Fruit fly (Drosophila melanogaster) whole organism, embryonic: ENCODE data around the gene Tim17a2.

Source experiments
- Antp ChIP-seq: fragments of 200-800 bp; sonication (Bioruptor generic); optimal IDR thresholded peaks from 3 replicates; lab custom pipeline; 2016; ENCODE audit warnings: missing biosample characterization, missing genetic modification characterization
- CG10462 ChIP-seq: fragments of 200-800 bp; sonication (Bioruptor generic); optimal IDR thresholded peaks from 2 replicates; lab custom pipeline; 2016; ENCODE audit warnings: missing biosample characterization, missing genetic modification characterization
- CG10543 ChIP-seq: fragments of 200-800 bp; sonication (Bioruptor generic); optimal IDR thresholded peaks from 3 replicates; lab custom pipeline; 2017; ENCODE audit warnings: missing biosample characterization, mild to moderate bottlenecking, missing genetic modification characterization, moderate library complexity
- CG10979 ChIP-seq: fragments of 200-800 bp; sonication (Bioruptor generic); optimal IDR thresholded peaks from 2 replicates; lab custom pipeline; 2018; ENCODE audit warnings: missing biosample characterization, mild to moderate bottlenecking, missing genetic modification characterization, moderate library complexity
- CG11085 ChIP-seq: fragments of 200-800 bp; sonication (Bioruptor generic); IDR thresholded peaks from 2 replicates; pipeline ENCODE4 v1.3.6; 2022; ENCODE audit warnings: missing biosample characterization, missing genetic modification characterization
- CG14710 ChIP-seq: fragments of 200-800 bp; sonication (Bioruptor generic); optimal IDR thresholded peaks from 3 replicates; lab custom pipeline; 2019; ENCODE audit warnings: missing biosample characterization, mild to moderate bottlenecking, missing genetic modification characterization, moderate library complexity
- CG16815 ChIP-seq: fragments of 200-800 bp; sonication (Bioruptor generic); optimal IDR thresholded peaks from 3 replicates; lab custom pipeline; 2017; ENCODE audit warnings: missing biosample characterization, mild to moderate bottlenecking, missing genetic modification characterization
- CG31224 ChIP-seq: fragments of 200-800 bp; sonication (Bioruptor generic); IDR thresholded peaks from 2 replicates; pipeline ENCODE4 v1.3.6; 2022; ENCODE audit warnings: missing biosample characterization, missing genetic modification characterization
- CG31365 ChIP-seq: fragments of 200-800 bp; sonication (Bioruptor generic); optimal IDR thresholded peaks from 2 replicates; lab custom pipeline; 2018; ENCODE audit warnings: missing biosample characterization, mild to moderate bottlenecking, missing genetic modification characterization
- CG32772 ChIP-seq: fragments of 200-800 bp; sonication (Bioruptor generic); IDR thresholded peaks from 2 replicates; pipeline ENCODE4 v1.3.6; 2022; ENCODE audit warnings: missing biosample characterization, missing genetic modification characterization
- CG33213 ChIP-seq: fragments of 200-800 bp; sonication (Bioruptor generic); optimal IDR thresholded peaks from 3 replicates; lab custom pipeline; 2016; ENCODE audit warnings: missing biosample characterization, missing genetic modification characterization
- CG4707 ChIP-seq: fragments of 200-800 bp; sonication (Bioruptor generic); optimal IDR thresholded peaks from 2 replicates; lab custom pipeline; 2018; ENCODE audit warnings: missing biosample characterization, mild to moderate bottlenecking, missing genetic modification characterization, moderate library complexity
- CG6689 ChIP-seq: fragments of 200-800 bp; sonication (Bioruptor generic); IDR thresholded peaks from 2 replicates; pipeline ENCODE4 v1.3.6; 2022; ENCODE audit warnings: missing biosample characterization, missing genetic modification characterization
- CG7556 ChIP-seq: fragments of 200-800 bp; sonication (Bioruptor generic); optimal IDR thresholded peaks from 2 replicates; lab custom pipeline; 2017; ENCODE audit warnings: missing biosample characterization, mild to moderate bottlenecking, missing genetic modification characterization
- CG8281 ChIP-seq: fragments of 200-800 bp; sonication (Bioruptor generic); optimal IDR thresholded peaks from 2 replicates; lab custom pipeline; 2018; ENCODE audit warnings: missing biosample characterization, mild to moderate bottlenecking, missing genetic modification characterization, moderate library complexity
- CG8765 ChIP-seq: fragments of 200-800 bp; sonication (Bioruptor generic); IDR thresholded peaks from 2 replicates; pipeline ENCODE4 v1.3.6; 2022; ENCODE audit warnings: missing biosample characterization, missing genetic modification characterization
- Chrac-16 ChIP-seq: fragments of 200-800 bp; sonication (Bioruptor generic); optimal IDR thresholded peaks from 3 replicates; lab custom pipeline; 2016; ENCODE audit warnings: missing biosample characterization, missing genetic modification characterization
- CkIIα-i1 ChIP-seq: fragments of 200-800 bp; sonication (Bioruptor generic); IDR thresholded peaks from 2 replicates; pipeline ENCODE4 v1.3.6; 2022; ENCODE audit warnings: missing biosample characterization, missing genetic modification characterization
- Dip2 ChIP-seq: fragments of 200-800 bp; sonication (Bioruptor generic); IDR thresholded peaks from 2 replicates; pipeline ENCODE4 v1.3.6; 2022; ENCODE audit warnings: missing biosample characterization, missing genetic modification characterization
- Dp ChIP-seq: fragments of 200-800 bp; sonication (Bioruptor generic); optimal IDR thresholded peaks from 2 replicates; lab custom pipeline; 2018; ENCODE audit warnings: missing biosample characterization, mild to moderate bottlenecking, missing genetic modification characterization, moderate library complexity
- E2f2 ChIP-seq: fragments of 200-800 bp; sonication (Bioruptor generic); IDR thresholded peaks from 2 replicates; pipeline ENCODE4 v1.3.6; 2022; ENCODE audit warnings: missing biosample characterization, missing genetic modification characterization
- Fer1 ChIP-seq: fragments of 200-800 bp; sonication (Bioruptor generic); optimal IDR thresholded peaks from 2 replicates; lab custom pipeline; 2017; ENCODE audit warnings: missing biosample characterization, mild to moderate bottlenecking, missing genetic modification characterization
- H15 ChIP-seq: fragments of 200-800 bp; sonication (Bioruptor generic); IDR thresholded peaks from 3 replicates; pipeline ENCODE4 v1.3.6; 2022; ENCODE audit warnings: missing biosample characterization, missing genetic modification characterization
- NFAT ChIP-seq: fragments of 200-800 bp; sonication (Bioruptor generic); IDR thresholded peaks from 2 replicates; pipeline ENCODE4 v1.3.6; 2022; ENCODE audit warnings: missing biosample characterization, missing genetic modification characterization
- Poxn ChIP-seq: fragments of 200-800 bp; sonication (Bioruptor generic); IDR thresholded peaks from 2 replicates; pipeline ENCODE4 v1.3.6; 2022; ENCODE audit warnings: missing biosample characterization, missing genetic modification characterization
- Sry-δ ChIP-seq: fragments of 200-800 bp; sonication (Bioruptor generic); optimal IDR thresholded peaks from 2 replicates; lab custom pipeline; 2016; ENCODE audit warnings: missing biosample characterization, missing genetic modification characterization
- TFAM ChIP-seq: fragments of 200-800 bp; sonication (Bioruptor generic); optimal IDR thresholded peaks from 2 replicates; lab custom pipeline; 2017; ENCODE audit warnings: missing biosample characterization, missing genetic modification characterization, inconsistent platforms
- ab ChIP-seq: fragments of 200-800 bp; sonication (Bioruptor generic); optimal IDR thresholded peaks from 2 replicates; lab custom pipeline; 2016; ENCODE audit warnings: missing biosample characterization, missing genetic modification characterization
- ato ChIP-seq: fragments of 200-800 bp; sonication (Bioruptor generic); IDR thresholded peaks from 2 replicates; pipeline ENCODE4 v1.3.6; 2022; ENCODE audit warnings: missing biosample characterization, missing genetic modification characterization; ENCODE audit not compliant: partially characterized antibody
- chn ChIP-seq: fragments of 200-800 bp; sonication (Bioruptor generic); optimal IDR thresholded peaks from 2 replicates; lab custom pipeline; 2016; ENCODE audit warnings: missing biosample characterization, missing genetic modification characterization
- disco-r ChIP-seq: fragments of 200-800 bp; sonication (Bioruptor generic); optimal IDR thresholded peaks from 2 replicates; lab custom pipeline; 2016; ENCODE audit warnings: missing biosample characterization, missing genetic modification characterization
- dpn ChIP-seq, 2 experiments: fragments of 200-800 bp; sonication (Bioruptor generic); optimal IDR thresholded peaks; 3 replicates each; lab custom pipeline; 2016; ENCODE audit warnings: missing biosample characterization in 2 of 2, missing genetic modification characterization in 2 of 2
- ewg ChIP-seq: fragments of 200-800 bp; sonication (Bioruptor generic); optimal IDR thresholded peaks from 3 replicates; lab custom pipeline; 2017; ENCODE audit warnings: mild to moderate bottlenecking, missing biosample characterization, missing genetic modification reagents, missing genetic modification characterization
- gcm ChIP-seq: fragments of 200-800 bp; sonication (Bioruptor generic); optimal IDR thresholded peaks from 2 replicates; lab custom pipeline; 2019; ENCODE audit warnings: missing biosample characterization, mild to moderate bottlenecking, missing genetic modification characterization, moderate library complexity
- gcm2 ChIP-seq: fragments of 200-800 bp; sonication (Bioruptor generic); optimal IDR thresholded peaks from 2 replicates; lab custom pipeline; 2016; ENCODE audit warnings: missing biosample characterization, missing genetic modification characterization
- grn ChIP-seq: fragments of 200-800 bp; sonication (Bioruptor generic); optimal IDR thresholded peaks from 3 replicates; lab custom pipeline; 2017; ENCODE audit warnings: missing biosample characterization, missing genetic modification characterization
- gsb-n ChIP-seq: fragments of 200-800 bp; sonication (Bioruptor generic); optimal IDR thresholded peaks from 3 replicates; lab custom pipeline; 2018; ENCODE audit warnings: missing biosample characterization, mild to moderate bottlenecking, missing genetic modification characterization
- hbn ChIP-seq: fragments of 200-800 bp; sonication (Bioruptor generic); IDR thresholded peaks from 2 replicates; pipeline ENCODE4 v1.3.6; 2022; ENCODE audit warnings: missing biosample characterization, missing genetic modification characterization; ENCODE audit not compliant: partially characterized antibody
- inv ChIP-seq: fragments of 200-800 bp; sonication (Bioruptor generic); IDR thresholded peaks from 2 replicates; pipeline ENCODE4 v1.3.6; 2022; ENCODE audit warnings: missing biosample characterization, missing genetic modification characterization; ENCODE audit not compliant: partially characterized antibody
- klu ChIP-seq: fragments of 200-800 bp; sonication (Bioruptor generic); IDR thresholded peaks from 2 replicates; pipeline ENCODE4 v1.3.6; 2022; ENCODE audit warnings: missing biosample characterization, missing genetic modification characterization
- kni ChIP-seq: fragments of 200-800 bp; sonication (Bioruptor generic); optimal IDR thresholded peaks from 3 replicates; lab custom pipeline; 2017; ENCODE audit warnings: mild to moderate bottlenecking, missing biosample characterization, missing genetic modification reagents, missing genetic modification characterization
- nmo ChIP-seq: fragments of 200-800 bp; sonication (Bioruptor generic); optimal IDR thresholded peaks from 2 replicates; lab custom pipeline; 2018; ENCODE audit warnings: missing biosample characterization, mild to moderate bottlenecking, missing genetic modification characterization, moderate library complexity
- schlank ChIP-seq: fragments of 200-800 bp; sonication (Bioruptor generic); optimal IDR thresholded peaks from 2 replicates; lab custom pipeline; 2018; ENCODE audit warnings: missing biosample characterization, mild to moderate bottlenecking, missing genetic modification characterization
- shn ChIP-seq: fragments of 200-800 bp; sonication (Bioruptor generic); optimal IDR thresholded peaks from 3 replicates; lab custom pipeline; 2016; ENCODE audit warnings: missing biosample characterization, missing genetic modification characterization
- sisA ChIP-seq: fragments of 200-800 bp; sonication (Bioruptor generic); IDR thresholded peaks from 2 replicates; pipeline ENCODE4 v1.3.6; 2022; ENCODE audit warnings: missing biosample characterization, missing genetic modification characterization
- ssp ChIP-seq: fragments of 200-800 bp; sonication (Bioruptor generic); IDR thresholded peaks from 2 replicates; pipeline ENCODE4 v1.3.6; 2022; ENCODE audit warnings: missing biosample characterization, missing genetic modification characterization
- stc ChIP-seq: fragments of 200-800 bp; sonication (Bioruptor generic); IDR thresholded peaks from 2 replicates; pipeline ENCODE4 v1.3.6; 2022; ENCODE audit warnings: missing biosample characterization, missing genetic modification characterization
- trem ChIP-seq: fragments of 200-800 bp; optimal IDR thresholded peaks from 3 replicates; lab custom pipeline; 2019; ENCODE audit warnings: missing biosample characterization, mild to moderate bottlenecking, missing genetic modification characterization, moderate library complexity
- trh ChIP-seq: fragments of 200-800 bp; sonication (Bioruptor generic); optimal IDR thresholded peaks from 2 replicates; lab custom pipeline; 2016; ENCODE audit warnings: missing biosample characterization, missing genetic modification characterization
- unc-4 ChIP-seq: fragments of 200-800 bp; sonication (Bioruptor generic); IDR thresholded peaks from 2 replicates; pipeline ENCODE4 v1.3.6; 2022; ENCODE audit warnings: missing biosample characterization, missing genetic modification characterization; ENCODE audit not compliant: partially characterized antibody
- zfh2 ChIP-seq: fragments of 200-800 bp; sonication (Bioruptor generic); optimal IDR thresholded peaks from 2 replicates; lab custom pipeline; 2016; ENCODE audit warnings: missing biosample characterization, missing genetic modification characterization

Tim17a2 gene

DNA sequence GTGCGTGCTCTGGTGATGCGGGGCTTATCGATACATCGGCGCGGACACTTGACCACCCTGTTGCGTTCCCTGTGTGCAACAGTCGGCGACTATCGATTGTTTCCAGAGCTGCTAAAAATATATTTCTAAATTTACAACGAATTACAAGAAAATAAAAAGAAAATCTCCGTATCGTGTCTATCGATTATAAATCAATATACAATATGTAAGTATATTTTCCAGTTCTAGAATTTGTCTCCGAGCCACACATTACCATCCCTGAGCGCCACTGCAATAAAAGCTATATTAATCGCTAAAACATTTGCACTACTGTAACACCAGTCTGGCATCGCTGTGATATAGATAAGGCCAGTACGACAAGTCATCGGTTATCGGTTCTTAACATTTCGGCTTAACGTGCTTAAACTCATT lies 30.3 kb downstream of the Tim17a2 start, which contains the start of the genes Kat60 and Mms19 (continued):
- no peak for TF ChIP-seq CG31365 (tag; lab: Kevin White, UChicago)
- TF ChIP-seq gcm2 (GFP tag; lab: Kevin White, UChicago): no peak
- TF ChIP-seq disco-r (GFP tag; lab: Kevin White, UChicago): no peak
- no peak for TF ChIP-seq grn
- peak; percentile 59 for TF ChIP-seq CG31224
- TF ChIP-seq CG4707 (GFP tag; lab: Kevin White, UChicago): no peak
- TF ChIP-seq CG14710 (tag; lab: Kevin White, UChicago): peak; percentile 86
- TF ChIP-seq schlank (tag; lab: Kevin White, UChicago): peak; percentile 6
- TF ChIP-seq CG8765 (GFP tag; lab: Robert Waterston, UW): peak; percentile 52; the same call in 1 of the 2 replicates
- peak; percentile 80 for TF ChIP-seq CG6689
- TF ChIP-seq nmo (GFP tag; lab: Kevin White, UChicago): peak; percentile 88
- peak; percentile 33 for TF ChIP-seq kni
- 0 out of 2 replicates have a peak, but pooled peaks have one; percentile 52 for TF ChIP-seq NFAT (GFP tag; lab: Robert Waterston, UW)
- peak; percentile 72 for TF ChIP-seq Chrac-16 (GFP tag; lab: Kevin White, UChicago)
- TF ChIP-seq ewg (GFP tag; lab: Kevin White, UChicago): peak; percentile 26
- peak; percentile 46 for TF ChIP-seq gcm (GFP tag; lab: Kevin White, UChicago)
- peak; percentile 98 for TF ChIP-seq Sry-δ
- TF ChIP-seq ab (GFP tag; lab: Kevin White, UChicago): no peak
- peak; percentile 50 for TF ChIP-seq CG10543
- peak; percentile 68 for TF ChIP-seq CG16815
- peak; percentile 56 for TF ChIP-seq CG33213
- peak; percentile 65 for TF ChIP-seq shn (GFP tag; lab: Kevin White, UChicago)
- TF ChIP-seq sisA (GFP tag; lab: Robert Waterston, UW): peak; percentile 73
- peak; percentile 84 for TF ChIP-seq chn (GFP tag; lab: Kevin White, UChicago)
- TF ChIP-seq TFAM (GFP tag; lab: Kevin White, UChicago): no peak
- peak; percentile 96 for TF ChIP-seq inv (GFP tag; lab: Robert Waterston, UW)
- peak; percentile 85 for TF ChIP-seq trem (tag; lab: Kevin White, UChicago)
- no peak for TF ChIP-seq Dip2
- TF ChIP-seq klu (GFP tag; lab: Robert Waterston, UW): peak; percentile 44; the same call in 1 of the 2 replicates
- peak; percentile 65 for TF ChIP-seq trh (GFP tag; lab: Kevin White, UChicago)
- no peak for TF ChIP-seq CG10462
- TF ChIP-seq unc-4 (GFP tag; lab: Robert Waterston, UW): peak; percentile 90
- peak; percentile 76 for TF ChIP-seq ssp (GFP tag; lab: Robert Waterston, UW)
- no peak for TF ChIP-seq CkIIα-i1 (GFP tag; lab: Robert Waterston, UW)
- no peak for TF ChIP-seq CG7556
- TF ChIP-seq dpn (GFP tag; optimal IDR thresholded peaks at IDR 0.05; lab: Kevin White, UChicago): peak; percentile 76
- peak; percentile 47 for TF ChIP-seq Antp (GFP tag; lab: Kevin White, UChicago)
- no peak for TF ChIP-seq gsb-n (tag; lab: Kevin White, UChicago)
- TF ChIP-seq zfh2 (GFP tag; lab: Kevin White, UChicago): peak; percentile 87
- TF ChIP-seq stc: no peak
- TF ChIP-seq Dp (GFP tag; lab: Kevin White, UChicago): peak; percentile 47
- no peak for TF ChIP-seq CG8281 (tag; lab: Kevin White, UChicago)
- TF ChIP-seq CG11085 (GFP tag; lab: Robert Waterston, UW): peak; percentile 64; the same call in 1 of the 2 replicates
- peak; percentile 36 for TF ChIP-seq CG10979 (tag; lab: Kevin White, UChicago)
- TF ChIP-seq hbn (GFP tag; lab: Robert Waterston, UW): peak; percentile 90
- peak; percentile 49 for TF ChIP-seq Fer1 (GFP tag; lab: Kevin White, UChicago)
- peak; percentile 74 for TF ChIP-seq ato (GFP tag; lab: Robert Waterston, UW)
- TF ChIP-seq Poxn (GFP tag; lab: Robert Waterston, UW): no peak; the same call in 1 of the 2 replicates
- TF ChIP-seq H15: peak; percentile 55; the same call in 1 of the 3 replicates
- 0 out of 2 replicates have a peak, but pooled peaks have one; percentile 36 for TF ChIP-seq E2f2 (GFP tag; lab: Robert Waterston, UW)
- TF ChIP-seq CG32772 (GFP tag; lab: Robert Waterston, UW): peak; percentile 64
